Fruit fly (Drosophila melanogaster) whole organism, embryonic: ENCODE data around the gene Mrgn1.

Source experiments
- Aef1 ChIP-seq: fragments of 200-800 bp; sonication (Bioruptor generic); IDR thresholded peaks from 3 replicates; pipeline ENCODE4 v1.3.6; 2022; ENCODE audit warnings: missing biosample characterization, missing genetic modification characterization
- Asciz ChIP-seq: fragments of 200-800 bp; sonication (Bioruptor generic); optimal IDR thresholded peaks from 2 replicates; lab custom pipeline; 2017; ENCODE audit warnings: missing biosample characterization, mild to moderate bottlenecking, missing genetic modification characterization, missing genetic modification reagents
- Bteb2 ChIP-seq: fragments of 200-800 bp; sonication (Bioruptor generic); optimal IDR thresholded peaks from 2 replicates; lab custom pipeline; 2016; ENCODE audit warnings: missing biosample characterization, missing genetic modification characterization
- CG10274 ChIP-seq: fragments of 200-800 bp; sonication (Bioruptor generic); optimal IDR thresholded peaks from 3 replicates; lab custom pipeline; 2017; ENCODE audit warnings: missing biosample characterization, mild to moderate bottlenecking, missing genetic modification characterization
- CG11695 ChIP-seq: fragments of 200-800 bp; sonication (Bioruptor generic); IDR thresholded peaks from 3 replicates; pipeline ENCODE4 v1.3.6; 2022; ENCODE audit warnings: missing biosample characterization, missing genetic modification characterization
- CG12744 ChIP-seq: fragments of 200-800 bp; sonication (Bioruptor generic); optimal IDR thresholded peaks from 2 replicates; lab custom pipeline; 2016; ENCODE audit warnings: missing biosample characterization, missing genetic modification characterization
- CG13287 ChIP-seq: fragments of 200-800 bp; sonication (Bioruptor generic); IDR thresholded peaks from 2 replicates; pipeline ENCODE4 v1.3.6; 2022; ENCODE audit warnings: missing biosample characterization, missing genetic modification characterization; ENCODE audit not compliant: partially characterized antibody
- CG13424 ChIP-seq: fragments of 200-800 bp; sonication (Bioruptor generic); optimal IDR thresholded peaks from 2 replicates; lab custom pipeline; 2019; ENCODE audit warnings: missing biosample characterization, mild to moderate bottlenecking, missing genetic modification characterization, moderate library complexity
- CG13894 ChIP-seq: fragments of 200-800 bp; sonication (Bioruptor generic); optimal IDR thresholded peaks from 3 replicates; lab custom pipeline; 2018; ENCODE audit warnings: missing biosample characterization, mild to moderate bottlenecking, missing genetic modification characterization, moderate library complexity
- CG18011 ChIP-seq: fragments of 200-800 bp; sonication (Bioruptor generic); optimal IDR thresholded peaks from 2 replicates; lab custom pipeline; 2017; ENCODE audit warnings: missing biosample characterization, missing genetic modification characterization, mild to moderate bottlenecking, moderate library complexity, missing genotype
- CG30403 ChIP-seq: fragments of 200-800 bp; sonication (Bioruptor generic); optimal IDR thresholded peaks from 3 replicates; lab custom pipeline; 2016; ENCODE audit warnings: missing biosample characterization, missing genetic modification characterization
- CG3065 ChIP-seq: fragments of 200-800 bp; sonication (Bioruptor generic); optimal IDR thresholded peaks from 2 replicates; lab custom pipeline; 2016; ENCODE audit warnings: missing biosample characterization, missing genetic modification characterization
- CG3838 ChIP-seq: fragments of 200-800 bp; sonication (Bioruptor generic); optimal IDR thresholded peaks from 3 replicates; lab custom pipeline; 2016; ENCODE audit warnings: missing biosample characterization, missing genetic modification characterization
- CG4404 ChIP-seq: fragments of 200-800 bp; sonication (Bioruptor generic); IDR thresholded peaks from 2 replicates; pipeline ENCODE4 v1.3.6; 2022; ENCODE audit warnings: missing biosample characterization, missing genetic modification characterization
- CG6272 ChIP-seq: fragments of 200-800 bp; sonication (Bioruptor generic); IDR thresholded peaks from 2 replicates; pipeline ENCODE4 v1.3.6; 2022; ENCODE audit warnings: missing biosample characterization, missing genetic modification characterization
- CG6689 ChIP-seq: fragments of 200-800 bp; sonication (Bioruptor generic); IDR thresholded peaks from 2 replicates; pipeline ENCODE4 v1.3.6; 2022; ENCODE audit warnings: missing biosample characterization, missing genetic modification characterization
- CG7556 ChIP-seq: fragments of 200-800 bp; sonication (Bioruptor generic); optimal IDR thresholded peaks from 2 replicates; lab custom pipeline; 2017; ENCODE audit warnings: missing biosample characterization, mild to moderate bottlenecking, missing genetic modification characterization
- CG8944 ChIP-seq: fragments of 200-800 bp; sonication (Bioruptor generic); optimal IDR thresholded peaks from 3 replicates; lab custom pipeline; 2016; ENCODE audit warnings: missing biosample characterization, missing genetic modification characterization
- CG9817 ChIP-seq: fragments of 200-800 bp; sonication (Bioruptor generic); optimal IDR thresholded peaks from 2 replicates; lab custom pipeline; 2018; ENCODE audit warnings: missing biosample characterization, mild to moderate bottlenecking, missing genetic modification characterization, moderate library complexity
- CG9932 ChIP-seq: fragments of 200-800 bp; sonication (Bioruptor generic); IDR thresholded peaks from 2 replicates; pipeline ENCODE4 v1.3.6; 2022; ENCODE audit warnings: missing biosample characterization, missing genetic modification characterization
- CHES-1-like ChIP-seq: fragments of 200-800 bp; sonication (Bioruptor generic); optimal IDR thresholded peaks from 2 replicates; lab custom pipeline; 2016; ENCODE audit warnings: missing biosample characterization, missing genetic modification characterization
- D19A ChIP-seq: fragments of 200-800 bp; optimal IDR thresholded peaks from 3 replicates; lab custom pipeline; 2019; ENCODE audit warnings: missing biosample characterization, mild to moderate bottlenecking, missing genetic modification characterization, moderate library complexity
- D19B ChIP-seq: fragments of 200-800 bp; sonication (Bioruptor generic); optimal IDR thresholded peaks from 2 replicates; lab custom pipeline; 2017; ENCODE audit warnings: missing biosample characterization, mild to moderate bottlenecking, missing genetic modification characterization
- Dfd ChIP-seq, 2 experiments: fragments of >200 bp; optimal IDR thresholded peaks; 2 replicates each; lab custom pipeline; 2017; ENCODE audit warnings: missing biosample characterization in 2 of 2, missing genetic modification characterization in 2 of 2
- E2f2 ChIP-seq: fragments of 200-800 bp; sonication (Bioruptor generic); IDR thresholded peaks from 2 replicates; pipeline ENCODE4 v1.3.6; 2022; ENCODE audit warnings: missing biosample characterization, missing genetic modification characterization
- Ets65A ChIP-seq: fragments of 200-800 bp; sonication (Bioruptor generic); peaks from one replicate; lab custom pipeline; 2016; ENCODE audit warnings: missing biosample characterization, missing genetic modification characterization
- Lim3 ChIP-seq: fragments of 200-800 bp; sonication (Bioruptor generic); IDR thresholded peaks from 2 replicates; pipeline ENCODE4 v1.3.6; 2022; ENCODE audit warnings: missing biosample characterization, missing genetic modification characterization
- Oaz ChIP-seq: fragments of 200-800 bp; sonication (Bioruptor generic); IDR thresholded peaks from 2 replicates; pipeline ENCODE4 v1.3.6; 2022; ENCODE audit warnings: missing biosample characterization, missing genetic modification characterization
- Six4 ChIP-seq: fragments of 200-800 bp; sonication (Bioruptor generic); optimal IDR thresholded peaks from 2 replicates; lab custom pipeline; 2016; ENCODE audit warnings: missing biosample characterization, missing genetic modification characterization
- Spps ChIP-seq: fragments of 200-800 bp; sonication (Bioruptor generic); optimal IDR thresholded peaks from 2 replicates; lab custom pipeline; 2018; ENCODE audit warnings: missing biosample characterization, mild to moderate bottlenecking, missing genetic modification characterization
- Stat92E ChIP-seq, 3 experiments: fragments of >200 bp in 2 of 3; fragments of 200-800 bp in 1 of 3; sonication (Bioruptor generic) in 1 of 3; optimal IDR thresholded peaks; 2 replicates each; lab custom pipeline; 2017 to 2019; ENCODE audit warnings: missing biosample characterization in 3 of 3, missing genetic modification characterization in 3 of 3, mild to moderate bottlenecking in 1 of 3, moderate library complexity in 1 of 3
- Trl ChIP-seq, 3 experiments: fragments of >200 bp in 2 of 3; fragments of 200-800 bp in 1 of 3; sonication (Bioruptor generic) in 1 of 3; optimal IDR thresholded peaks; 2 replicates in 1 of 3; 3 replicates in 2 of 3; lab custom pipeline; 2016 to 2017; ENCODE audit warnings: missing biosample characterization in 1 of 3, missing genetic modification characterization in 1 of 3
- ab ChIP-seq: fragments of 200-800 bp; sonication (Bioruptor generic); optimal IDR thresholded peaks from 2 replicates; lab custom pipeline; 2016; ENCODE audit warnings: missing biosample characterization, missing genetic modification characterization
- bbx ChIP-seq: fragments of 200-800 bp; sonication (Bioruptor generic); IDR thresholded peaks from 2 replicates; pipeline ENCODE4 v1.3.6; 2022; ENCODE audit warnings: missing biosample characterization, missing genetic modification characterization; ENCODE audit not compliant: partially characterized antibody
- bowl ChIP-seq: fragments of 200-800 bp; sonication (Bioruptor generic); IDR thresholded peaks from 2 replicates; pipeline ENCODE4 v1.3.6; 2022; ENCODE audit warnings: missing biosample characterization, missing genetic modification characterization
- ci ChIP-seq: fragments of 200-800 bp; sonication (Bioruptor generic); IDR thresholded peaks from 3 replicates; pipeline ENCODE4 v1.3.6; 2022; ENCODE audit warnings: missing biosample characterization, missing genetic modification characterization
- dpn ChIP-seq, 2 experiments: fragments of 200-800 bp; sonication (Bioruptor generic); optimal IDR thresholded peaks; 3 replicates each; lab custom pipeline; 2016; ENCODE audit warnings: missing biosample characterization in 2 of 2, missing genetic modification characterization in 2 of 2
- gce ChIP-seq: fragments of 200-800 bp; sonication (Bioruptor generic); IDR thresholded peaks from 3 replicates; pipeline ENCODE4 v1.3.6; 2022; ENCODE audit warnings: missing biosample characterization, missing genetic modification characterization
- gcm2 ChIP-seq: fragments of 200-800 bp; sonication (Bioruptor generic); optimal IDR thresholded peaks from 2 replicates; lab custom pipeline; 2016; ENCODE audit warnings: missing biosample characterization, missing genetic modification characterization
- gro ChIP-seq: fragments of 200-800 bp; sonication (Bioruptor generic); optimal IDR thresholded peaks from 2 replicates; lab custom pipeline; 2016; ENCODE audit warnings: missing biosample characterization, missing genetic modification characterization
- kah ChIP-seq: fragments of 200-800 bp; sonication (Bioruptor generic); optimal IDR thresholded peaks from 2 replicates; lab custom pipeline; 2018; ENCODE audit warnings: missing biosample characterization, mild to moderate bottlenecking, missing genetic modification characterization
- lbe ChIP-seq: fragments of 200-800 bp; sonication (Bioruptor generic); optimal IDR thresholded peaks from 2 replicates; lab custom pipeline; 2016; ENCODE audit warnings: missing biosample characterization, mild to moderate bottlenecking, missing genetic modification characterization
- nerfin-1 ChIP-seq: fragments of 200-800 bp; sonication (Bioruptor generic); optimal IDR thresholded peaks from 3 replicates; lab custom pipeline; 2019; ENCODE audit warnings: missing biosample characterization, mild to moderate bottlenecking, missing genetic modification characterization, moderate library complexity
- psq ChIP-seq: fragments of 200-800 bp; sonication (Bioruptor generic); optimal IDR thresholded peaks from 2 replicates; lab custom pipeline; 2017; ENCODE audit warnings: missing biosample characterization, missing genetic modification characterization
- schlank ChIP-seq: fragments of 200-800 bp; sonication (Bioruptor generic); optimal IDR thresholded peaks from 2 replicates; lab custom pipeline; 2018; ENCODE audit warnings: missing biosample characterization, mild to moderate bottlenecking, missing genetic modification characterization
- sens ChIP-seq: fragments of 200-800 bp; sonication (Bioruptor generic); peaks from one replicate; lab custom pipeline; 2016; ENCODE audit warnings: missing biosample characterization, missing genetic modification characterization
- sim ChIP-seq: fragments of 200-800 bp; sonication (Bioruptor generic); IDR thresholded peaks from 2 replicates; pipeline ENCODE4 v1.3.6; 2022; ENCODE audit warnings: missing biosample characterization, missing genetic modification characterization
- sqz ChIP-seq: fragments of 200-800 bp; sonication (Bioruptor generic); optimal IDR thresholded peaks from 3 replicates; lab custom pipeline; 2018; ENCODE audit warnings: missing biosample characterization, mild to moderate bottlenecking, missing genetic modification characterization
- stc ChIP-seq: fragments of 200-800 bp; sonication (Bioruptor generic); IDR thresholded peaks from 2 replicates; pipeline ENCODE4 v1.3.6; 2022; ENCODE audit warnings: missing biosample characterization, missing genetic modification characterization
- tin ChIP-seq: fragments of 200-800 bp; sonication (Bioruptor generic); optimal IDR thresholded peaks from 3 replicates; lab custom pipeline; 2016; ENCODE audit warnings: missing biosample characterization, missing genetic modification characterization
- tx ChIP-seq: fragments of 200-800 bp; sonication (Bioruptor generic); optimal IDR thresholded peaks from 2 replicates; lab custom pipeline; 2016; ENCODE audit warnings: missing biosample characterization, missing genetic modification characterization
- zf30C ChIP-seq: fragments of 200-800 bp; sonication (Bioruptor generic); optimal IDR thresholded peaks from 3 replicates; lab custom pipeline; 2018; ENCODE audit warnings: missing biosample characterization, mild to moderate bottlenecking, missing genetic modification characterization

Gene Mrgn1

DNA sequence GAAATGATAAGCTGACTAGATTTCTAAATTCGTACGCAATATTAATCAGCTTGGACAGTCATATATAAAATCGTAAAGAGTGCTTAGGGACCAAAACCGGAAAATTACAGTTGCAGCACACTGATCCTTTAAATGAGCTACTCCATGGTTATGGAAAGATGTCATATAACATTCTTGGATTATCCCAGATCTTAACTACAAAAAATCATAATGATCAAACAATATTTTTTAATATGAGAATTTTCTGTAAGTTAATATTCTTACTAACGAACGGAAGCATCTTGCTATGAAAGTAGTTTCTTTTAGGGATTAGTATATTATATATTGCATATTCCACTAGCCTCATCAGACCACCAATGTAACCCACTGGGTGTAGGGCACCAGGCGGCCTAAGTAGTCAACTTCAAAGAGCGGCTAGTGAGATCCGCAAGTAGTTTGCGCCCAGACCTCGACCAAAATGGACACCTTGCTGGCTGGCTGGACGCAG, 45.3 kb downstream of the Mrgn1 start, which contains the start of gene CG11162 (continued):
- no peak for TF ChIP-seq gce (GFP tag; lab: Robert Waterston, UW)
- TF ChIP-seq CG13287 (GFP tag; lab: Robert Waterston, UW): no peak
- TF ChIP-seq schlank (tag; lab: Kevin White, UChicago): no peak
- no peak for TF ChIP-seq dpn (GFP tag; optimal IDR thresholded peaks at IDR 0.05; lab: Kevin White, UChicago)
- TF ChIP-seq tx: no peak
- TF ChIP-seq Stat92E (GFP tag; optimal IDR thresholded peaks at IDR 0.05; lab: Kevin White, UChicago): no peak
- TF ChIP-seq Asciz: no peak
- TF ChIP-seq Spps (tag; lab: Kevin White, UChicago): no peak
- TF ChIP-seq Oaz (GFP tag; lab: Robert Waterston, UW): no peak
- no peak for TF ChIP-seq CG4404 (GFP tag; lab: Robert Waterston, UW)
- TF ChIP-seq CHES-1-like (GFP tag; lab: Kevin White, UChicago): no peak
- no peak for TF ChIP-seq gcm2
- TF ChIP-seq D19A (tag; lab: Kevin White, UChicago): no peak
- TF ChIP-seq Six4 (GFP tag; lab: Kevin White, UChicago): no peak
- no peak for TF ChIP-seq ab (GFP tag; lab: Kevin White, UChicago)
- no peak for TF ChIP-seq Trl (optimal IDR thresholded peaks at IDR 0.05; lab: Kevin White, UChicago)
- TF ChIP-seq Trl (GFP tag; optimal IDR thresholded peaks at IDR 0.05; lab: Kevin White, UChicago): no peak
- TF ChIP-seq sqz (GFP tag; lab: Kevin White, UChicago): no peak
- TF ChIP-seq CG6689 (GFP tag; lab: Robert Waterston, UW): no peak
- TF ChIP-seq Ets65A (GFP tag; lab: Kevin White, UChicago): peak; percentile 77
- no peak for TF ChIP-seq CG3065 (GFP tag; lab: Kevin White, UChicago)
- TF ChIP-seq Bteb2 (GFP tag; lab: Kevin White, UChicago): no peak
- no peak for TF ChIP-seq CG3838 (GFP tag; lab: Kevin White, UChicago)
- TF ChIP-seq D19B: peak; percentile 52
- no peak for TF ChIP-seq ci (GFP tag; lab: Robert Waterston, UW)
- TF ChIP-seq Aef1 (GFP tag; lab: Robert Waterston, UW): no peak
- no peak for TF ChIP-seq CG9817 (tag; lab: Kevin White, UChicago)
- TF ChIP-seq sens: peak; percentile 7
- TF ChIP-seq E2f2 (GFP tag; lab: Robert Waterston, UW): no peak
- TF ChIP-seq bbx (GFP tag; lab: Robert Waterston, UW): no peak
- no peak for TF ChIP-seq Lim3 (GFP tag; lab: Robert Waterston, UW)
- TF ChIP-seq CG12744: no peak
- peak; percentile 23 for TF ChIP-seq CG7556
- TF ChIP-seq CG10274 (GFP tag; lab: Kevin White, UChicago): peak; percentile 93
- peak; percentile 39 for TF ChIP-seq CG13894 (tag; lab: Kevin White, UChicago)
- no peak for TF ChIP-seq Dfd (GFP tag; optimal IDR thresholded peaks at IDR 0.05; lab: Kevin White, UChicago)
- TF ChIP-seq gro (GFP tag; lab: Kevin White, UChicago): peak; percentile 13
- no peak for TF ChIP-seq stc (GFP tag; lab: Robert Waterston, UW)
- TF ChIP-seq zf30C (GFP tag; lab: Kevin White, UChicago): no peak
- no peak for TF ChIP-seq psq (GFP tag; lab: Kevin White, UChicago)
- peak; percentile 40 for TF ChIP-seq CG9932 (GFP tag; lab: Robert Waterston, UW)
- TF ChIP-seq sim: no peak
- no peak for TF ChIP-seq bowl
- TF ChIP-seq CG13424 (tag; lab: Kevin White, UChicago): no peak
- TF ChIP-seq nerfin-1 (tag; lab: Kevin White, UChicago): no peak
- no peak for TF ChIP-seq CG18011 (GFP tag; lab: Kevin White, UChicago)
- no peak for TF ChIP-seq lbe (GFP tag; lab: Kevin White, UChicago)
- TF ChIP-seq CG11695 (GFP tag; lab: Robert Waterston, UW): no peak
- TF ChIP-seq kah (GFP tag; lab: Kevin White, UChicago): no peak
- no peak for TF ChIP-seq CG8944 (GFP tag; lab: Kevin White, UChicago)
- no peak for TF ChIP-seq tin (GFP tag; lab: Kevin White, UChicago)
- TF ChIP-seq CG30403 (GFP tag; lab: Kevin White, UChicago): peak; percentile 41
- no peak for TF ChIP-seq CG6272
